Worm (Caenorhabditis elegans): ENCODE data around the gene T28A11.3.

Gene T28A11.3

ce11 chrV:3320005-3320404 lies 44.9 kb downstream of the T28A11.3 start, which contains the start of gene F35F10.14:
Gene F35F10.14, minus strand, starts transcription at chrV:3320105.
- TF ChIP-seq tab-1 (GFP tag; IDR thresholded peaks at IDR 0.05) (no peak), med-1 (GFP tag; optimal IDR thresholded peaks at IDR 0.05; ENCODE audit: insufficient read depth) (no peak), cog-1 (tag; optimal IDR thresholded peaks at IDR 0.05) (no peak), flt-1 (GFP tag; IDR thresholded peaks at IDR 0.05) (no peak), T22C8.4 (GFP tag; IDR thresholded peaks at IDR 0.05) (no peak), ztf-29 (GFP tag; IDR thresholded peaks at IDR 0.05) (no peak)

ce11 chrV:3320432-3320831 lies 45.3 kb downstream of the T28A11.3 start, which contains the start of gene C17B7.14:
Gene C17B7.14, minus strand, starts transcription at chrV:3320532.
- no peak for TF ChIP-seq T22C8.4 (GFP tag; IDR thresholded peaks at IDR 0.05)

DNA sequence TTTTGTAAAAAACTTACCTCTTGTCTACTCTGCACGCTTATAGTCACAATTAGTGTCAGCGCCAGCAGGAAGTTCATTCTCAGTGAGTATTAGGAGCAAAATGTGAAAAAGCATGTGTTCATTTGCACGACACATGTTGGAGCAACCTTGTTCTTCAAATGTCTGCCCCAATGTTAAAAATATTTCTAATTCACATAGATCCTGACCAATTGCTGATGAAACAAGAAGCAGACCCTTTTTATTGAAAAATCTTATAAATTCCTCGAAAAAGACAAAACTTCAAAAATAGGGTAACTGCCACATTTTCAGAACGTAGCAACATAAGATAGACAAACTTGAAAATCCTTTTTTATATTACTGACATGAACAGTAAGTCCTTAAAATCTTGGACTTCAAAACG lies 49.0 kb downstream of the T28A11.3 start, which contains the start of gene C17B7.8:
Gene C17B7.8 (minus strand): TSS at position 101 of the 400 bp plus-strand sequence.
- TF ChIP-seq cog-1 (tag; optimal IDR thresholded peaks at IDR 0.05) (no peak), klf-2 (GFP tag; conservative IDR thresholded peaks at IDR 0.05) (no peak), ztf-23 (GFP tag; IDR thresholded peaks at IDR 0.05) (no peak), ztf-29 (GFP tag; IDR thresholded peaks at IDR 0.05) (no peak)

Measured in whole organism, midembryonic.